Worm (Caenorhabditis elegans): ENCODE measurements around the gene his-70.

- TF ChIP-seq unc-62 (GFP tag; optimal IDR thresholded peaks at IDR 0.05) (no peak), zag-1 (tag; optimal IDR thresholded peaks at IDR 0.05) (no peak), ztf-4 (tag; optimal IDR thresholded peaks at IDR 0.05) (no peak), nhr-237 (tag; optimal IDR thresholded peaks at IDR 0.05) (no peak), nhr-12 (tag; optimal IDR thresholded peaks at IDR 0.05) (no peak), ama-1 (optimal IDR thresholded peaks at IDR 0.05) (no peak), R02D3.7 (tag; optimal IDR thresholded peaks at IDR 0.05) (no peak)
Observed at ce11 chrIII:4021866-4022265, 38.1 kb downstream of the his-70 start, which contains the start of gene tftc-5.
